Worm (Caenorhabditis elegans) whole organism, L3 larva: Measurements from ENCODE around the gene scd-2.

Experiments
- ZK546.5 ChIP-seq: sonication (generic microtip); optimal IDR thresholded peaks from 2 replicates; lab custom pipeline; 2017; ENCODE audit warnings: missing biosample characterization, missing genetic modification characterization
- ama-1 ChIP-seq: fragments of 150-350 bp; optimal IDR thresholded peaks from 2 replicates; lab custom pipeline; 2018
- ceh-16 ChIP-seq: sonication (generic microtip); optimal IDR thresholded peaks from 2 replicates; lab custom pipeline; 2017; ENCODE audit warnings: missing biosample characterization, missing genetic modification characterization
- ceh-28 ChIP-seq: fragments of 150-350 bp; optimal IDR thresholded peaks from 2 replicates; lab custom pipeline; 2014; ENCODE audit warnings: missing biosample characterization, missing genetic modification reagents, missing genetic modification characterization
- ceh-82 ChIP-seq: fragments of 150-350 bp; optimal IDR thresholded peaks from 2 replicates; lab custom pipeline; 2014; ENCODE audit warnings: missing biosample characterization, missing genetic modification characterization
- ceh-9 ChIP-seq: sonication (generic microtip); optimal IDR thresholded peaks from 2 replicates; lab custom pipeline; 2018; ENCODE audit warnings: missing biosample characterization, missing genetic modification characterization
- daf-12 ChIP-seq: fragments of 150-350 bp; optimal IDR thresholded peaks from 2 replicates; lab custom pipeline; 2014; ENCODE audit warnings: missing biosample characterization, missing genetic modification reagents, missing genetic modification characterization
- egl-5 ChIP-seq: fragments of 150-350 bp; optimal IDR thresholded peaks from 2 replicates; lab custom pipeline; 2017; ENCODE audit warnings: missing biosample characterization, missing genetic modification reagents, missing genetic modification characterization, inconsistent platforms
- elt-2 ChIP-seq: sonication (generic microtip); optimal IDR thresholded peaks from 2 replicates; lab custom pipeline; 2016; ENCODE audit warnings: missing genetic modification reagents, mild to moderate bottlenecking, missing genetic modification characterization, missing compliant biosample characterization
- elt-3 ChIP-seq, 3 experiments: fragments of 150-350 bp in 1 of 3; sonication (generic microtip) in 2 of 3; optimal IDR thresholded peaks; 2 replicates in 2 of 3; 4 replicates in 1 of 3; lab custom pipeline; 2014 to 2017; ENCODE audit warnings: missing biosample characterization in 3 of 3, missing genetic modification characterization in 3 of 3
- hmg-11 ChIP-seq: sonication (generic microtip); optimal IDR thresholded peaks from 2 replicates; lab custom pipeline; 2016; ENCODE audit warnings: missing genetic modification characterization, missing compliant biosample characterization
- jun-1 ChIP-seq: fragments of 150-350 bp; optimal IDR thresholded peaks from 2 replicates; lab custom pipeline; 2014; ENCODE audit warnings: missing biosample characterization, missing genetic modification reagents, missing genetic modification characterization
- lin-15B ChIP-seq: fragments of 150-350 bp; optimal IDR thresholded peaks from 2 replicates; lab custom pipeline; 2014; ENCODE audit warnings: missing biosample characterization, missing genetic modification characterization
- lin-39 ChIP-seq: fragments of 150-350 bp; optimal IDR thresholded peaks from 2 replicates; lab custom pipeline; 2018; ENCODE audit warnings: missing biosample characterization, missing genetic modification reagents, missing genetic modification characterization
- mdl-1 ChIP-seq: fragments of 150-350 bp; optimal IDR thresholded peaks from 2 replicates; lab custom pipeline; 2014; ENCODE audit warnings: missing biosample characterization, missing genetic modification characterization
- mml-1 ChIP-seq: fragments of 150-350 bp; sonication (generic microtip); optimal IDR thresholded peaks from 3 replicates; lab custom pipeline; 2014; ENCODE audit warnings: missing biosample characterization, missing genetic modification characterization
- nfya-1 ChIP-seq: sonication (generic microtip); optimal IDR thresholded peaks from 2 replicates; lab custom pipeline; 2017; ENCODE audit warnings: missing genetic modification characterization, mild to moderate bottlenecking, missing compliant biosample characterization, antibody characterized with exemption, moderate library complexity; ENCODE audit not compliant: insufficient read depth
- nhr-11 ChIP-seq: fragments of 150-350 bp; optimal IDR thresholded peaks from 2 replicates; lab custom pipeline; 2014; ENCODE audit warnings: missing biosample characterization, missing genetic modification characterization
- nhr-237 ChIP-seq: fragments of 150-350 bp; optimal IDR thresholded peaks from 2 replicates; lab custom pipeline; 2014; ENCODE audit warnings: missing biosample characterization, missing genetic modification characterization
- nhr-25 ChIP-seq: sonication (generic microtip); optimal IDR thresholded peaks from 2 replicates; lab custom pipeline; 2017; ENCODE audit warnings: missing biosample characterization, missing genetic modification characterization
- nhr-28 ChIP-seq: fragments of 150-350 bp; optimal IDR thresholded peaks from 2 replicates; lab custom pipeline; 2014; ENCODE audit warnings: missing biosample characterization, missing genetic modification characterization
- nhr-43 ChIP-seq: sonication (generic microtip); optimal IDR thresholded peaks from 2 replicates; lab custom pipeline; 2016; ENCODE audit warnings: mild to moderate bottlenecking, missing genetic modification characterization, missing compliant biosample characterization; ENCODE audit not compliant: poor library complexity, severe bottlenecking
- nhr-67 ChIP-seq: fragments of 150-350 bp; optimal IDR thresholded peaks from 2 replicates; lab custom pipeline; 2014; ENCODE audit warnings: missing biosample characterization, missing genetic modification characterization
- nhr-76 ChIP-seq: fragments of 150-350 bp; sonication (generic microtip); optimal IDR thresholded peaks from 5 replicates; lab custom pipeline; 2014; ENCODE audit warnings: missing biosample characterization, missing genetic modification characterization
- nhr-77 ChIP-seq: fragments of 150-350 bp; optimal IDR thresholded peaks from 2 replicates; lab custom pipeline; 2014; ENCODE audit warnings: missing biosample characterization, missing genetic modification characterization
- pqm-1 ChIP-seq: fragments of 150-350 bp; optimal IDR thresholded peaks from 2 replicates; lab custom pipeline; 2017; ENCODE audit warnings: missing biosample characterization, missing genetic modification characterization, inconsistent platforms
- sea-2 ChIP-seq: fragments of 150-350 bp; sonication (generic microtip); optimal IDR thresholded peaks from 4 replicates; lab custom pipeline; 2014; ENCODE audit warnings: missing biosample characterization, missing genetic modification reagents, missing genetic modification characterization
- skn-1 ChIP-seq: fragments of 150-350 bp; optimal IDR thresholded peaks from 2 replicates; lab custom pipeline; 2014; ENCODE audit warnings: missing biosample characterization, missing genetic modification characterization
- tbx-2 ChIP-seq: sonication (generic microtip); optimal IDR thresholded peaks from 2 replicates; lab custom pipeline; 2016; ENCODE audit warnings: mild to moderate bottlenecking, missing genetic modification characterization, missing compliant biosample characterization
- unc-39 ChIP-seq: sonication (generic microtip); optimal IDR thresholded peaks from 4 replicates; lab custom pipeline; 2017; ENCODE audit warnings: missing biosample characterization, missing genetic modification characterization
- unc-62 ChIP-seq: fragments of 150-350 bp; sonication (generic microtip); optimal IDR thresholded peaks from 4 replicates; lab custom pipeline; 2014; ENCODE audit warnings: missing biosample characterization, missing genetic modification reagents, missing genetic modification characterization
- ztf-4 ChIP-seq: fragments of 150-350 bp; optimal IDR thresholded peaks from 2 replicates; lab custom pipeline; 2014; ENCODE audit warnings: missing biosample characterization, missing genetic modification characterization

Gene scd-2

ce11 chrV:6665751-6666150, 32.7 kb downstream of the scd-2 start, which contains the start of gene pmp-5:
Gene pmp-5, minus strand, starts transcription at chrV:6665813.
- TF ChIP-seq pqm-1 (tag; lab: Kevin White, UChicago) (peak; percentile 83), mdl-1 (tag; lab: Kevin White, UChicago) (no peak), elt-2 (tag; lab: Kevin White, UChicago) (peak; percentile 89), nhr-237 (no peak), jun-1 (tag; lab: Kevin White, UChicago) (peak; percentile 14)

- TF ChIP-seq pqm-1 (tag; lab: Kevin White, UChicago): peak; percentile 76
- TF ChIP-seq lin-15B (tag; lab: Kevin White, UChicago): no peak
- no peak for TF ChIP-seq unc-39 (tag; lab: Kevin White, UChicago)
- no peak for TF ChIP-seq elt-3 (tag; optimal IDR thresholded peaks at IDR 0.05; lab: Kevin White, UChicago)
- TF ChIP-seq nhr-237: no peak
- peak; percentile 58 for TF ChIP-seq elt-2 (tag; lab: Kevin White, UChicago)
- TF ChIP-seq nhr-28 (tag; lab: Kevin White, UChicago): no peak
- TF ChIP-seq unc-62 (GFP tag; lab: Kevin White, UChicago): no peak
- TF ChIP-seq ceh-9 (tag; lab: Kevin White, UChicago): no peak
- no peak for TF ChIP-seq mml-1 (tag; lab: Kevin White, UChicago)
- no peak for TF ChIP-seq nhr-76 (tag; lab: Kevin White, UChicago)
- no peak for TF ChIP-seq nhr-77 (tag; lab: Kevin White, UChicago)
- TF ChIP-seq, all 47 proteins: peak for 2
These were observed 33.5 kb downstream of the scd-2 start for ce11 chrV:6666557-6666956.

ce11 chrV:6668741-6669140, 35.7 kb downstream of the scd-2 start, which contains the start of gene str-180:
Gene str-180, minus strand, starts transcription at chrV:6668841.
- TF ChIP-seq nhr-67 (tag; lab: Kevin White, UChicago): no peak
- TF ChIP-seq ZK546.5 (tag; lab: Kevin White, UChicago): no peak
- TF ChIP-seq nhr-43 (tag; lab: Kevin White, UChicago): no peak
- no peak for TF ChIP-seq sea-2
- TF ChIP-seq tbx-2 (tag; lab: Kevin White, UChicago): no peak
- no peak for TF ChIP-seq ceh-82 (tag; lab: Kevin White, UChicago)
- TF ChIP-seq elt-2 (tag; lab: Kevin White, UChicago): no peak
- TF ChIP-seq elt-3 (tag; optimal IDR thresholded peaks at IDR 0.05; lab: Kevin White, UChicago): no peak
- no peak for TF ChIP-seq skn-1 (tag; lab: Kevin White, UChicago)
- TF ChIP-seq nfya-1 (tag; lab: Kevin White, UChicago): no peak
- TF ChIP-seq daf-12 (tag; lab: Kevin White, UChicago): no peak
- no peak for TF ChIP-seq hmg-11 (tag; lab: Kevin White, UChicago)
- TF ChIP-seq egl-5: no peak
- no peak for TF ChIP-seq nhr-25 (tag; lab: Kevin White, UChicago)
- TF ChIP-seq nhr-11 (tag; lab: Kevin White, UChicago): no peak
- TF ChIP-seq pqm-1 (tag; lab: Kevin White, UChicago): no peak

- TF ChIP-seq ztf-4 (tag; lab: Kevin White, UChicago): no peak
These were observed 36.5 kb downstream of the scd-2 start, which contains the start of gene cest-28 for ce11 chrV:6669520-6669919. Gene cest-28, plus strand, starts transcription at chrV:6669820.

ce11 chrV:6673967-6674366, 40.9 kb downstream of the scd-2 start, which contains the start of gene cest-31:
Gene cest-31, plus strand, starts transcription at chrV:6674267.
- TF ChIP-seq lin-39 (tag; lab: Kevin White, UChicago) (no peak), unc-62 (GFP tag; lab: Kevin White, UChicago) (no peak), ceh-28 (tag; lab: Kevin White, UChicago) (no peak), nhr-25 (tag; lab: Kevin White, UChicago) (no peak), jun-1 (tag; lab: Kevin White, UChicago) (no peak), nhr-76 (tag; lab: Kevin White, UChicago) (no peak), ama-1 (lab: Kevin White, UChicago) (no peak), ceh-82 (tag; lab: Kevin White, UChicago) (no peak), ztf-4 (tag; lab: Kevin White, UChicago) (no peak), hmg-11 (tag; lab: Kevin White, UChicago) (no peak), tbx-2 (tag; lab: Kevin White, UChicago) (no peak), nfya-1 (tag; lab: Kevin White, UChicago) (no peak), ceh-16 (tag; lab: Kevin White, UChicago) (no peak)
